Fruit fly (Drosophila melanogaster) whole organism, embryonic: Measurements from ENCODE around the gene Prat2.

Experiments used
- Asciz ChIP-seq: fragments of 200-800 bp; sonication (Bioruptor generic); optimal IDR thresholded peaks from 2 replicates; lab custom pipeline; 2017; ENCODE audit warnings: missing biosample characterization, mild to moderate bottlenecking, missing genetic modification characterization, missing genetic modification reagents
- B-H2 ChIP-seq: fragments of 200-800 bp; sonication (Bioruptor generic); optimal IDR thresholded peaks from 2 replicates; lab custom pipeline; 2018; ENCODE audit warnings: missing biosample characterization, mild to moderate bottlenecking, missing genetic modification characterization
- Bdp1 ChIP-seq: fragments of 200-800 bp; sonication (Bioruptor generic); optimal IDR thresholded peaks from 3 replicates; lab custom pipeline; 2016; ENCODE audit warnings: missing biosample characterization, missing genetic modification characterization
- Bgb ChIP-seq: fragments of 200-800 bp; sonication (Bioruptor generic); IDR thresholded peaks from 2 replicates; pipeline ENCODE4 v1.3.6; 2022; ENCODE audit warnings: missing biosample characterization, missing genetic modification characterization; ENCODE audit not compliant: partially characterized antibody
- Blimp-1 ChIP-seq: fragments of 200-800 bp; sonication (Bioruptor generic); optimal IDR thresholded peaks from 3 replicates; lab custom pipeline; 2018; ENCODE audit warnings: missing biosample characterization, missing genetic modification characterization, mild to moderate bottlenecking, moderate library complexity, missing genetic modification reagents
- CG10979 ChIP-seq: fragments of 200-800 bp; sonication (Bioruptor generic); optimal IDR thresholded peaks from 2 replicates; lab custom pipeline; 2018; ENCODE audit warnings: missing biosample characterization, mild to moderate bottlenecking, missing genetic modification characterization, moderate library complexity
- CG12391 ChIP-seq: fragments of 200-800 bp; sonication (Bioruptor generic); optimal IDR thresholded peaks from 3 replicates; lab custom pipeline; 2018; ENCODE audit warnings: missing biosample characterization, mild to moderate bottlenecking, missing genetic modification characterization, moderate library complexity
- CG12769 ChIP-seq: fragments of 200-800 bp; sonication (Bioruptor generic); optimal IDR thresholded peaks from 2 replicates; lab custom pipeline; 2019; ENCODE audit warnings: missing biosample characterization, mild to moderate bottlenecking, missing genetic modification characterization, moderate library complexity
- CG14050 ChIP-seq: fragments of 200-800 bp; sonication (Bioruptor generic); IDR thresholded peaks from 3 replicates; pipeline ENCODE4 v1.3.6; 2022; ENCODE audit warnings: missing biosample characterization, missing genetic modification characterization
- CG15269 ChIP-seq: fragments of 200-800 bp; sonication (Bioruptor generic); optimal IDR thresholded peaks from 2 replicates; lab custom pipeline; 2018; ENCODE audit warnings: missing biosample characterization, mild to moderate bottlenecking, missing genetic modification characterization, moderate library complexity
- CG1602 ChIP-seq: fragments of 200-800 bp; sonication (Bioruptor generic); optimal IDR thresholded peaks from 3 replicates; lab custom pipeline; 2016; ENCODE audit warnings: missing biosample characterization, missing genetic modification characterization
- CG17912 ChIP-seq: fragments of 200-800 bp; sonication (Bioruptor generic); optimal IDR thresholded peaks from 2 replicates; lab custom pipeline; 2018; ENCODE audit warnings: missing biosample characterization, mild to moderate bottlenecking, missing genetic modification characterization
- CG18764 ChIP-seq: fragments of 200-800 bp; sonication (Bioruptor generic); optimal IDR thresholded peaks from 3 replicates; lab custom pipeline; 2016; ENCODE audit warnings: missing biosample characterization, missing genetic modification characterization
- CG3065 ChIP-seq: fragments of 200-800 bp; sonication (Bioruptor generic); optimal IDR thresholded peaks from 2 replicates; lab custom pipeline; 2016; ENCODE audit warnings: missing biosample characterization, missing genetic modification characterization
- CG3407 ChIP-seq: fragments of 200-800 bp; sonication (Bioruptor generic); optimal IDR thresholded peaks from 2 replicates; lab custom pipeline; 2018; ENCODE audit warnings: missing biosample characterization, mild to moderate bottlenecking, missing genetic modification characterization
- CG34422 ChIP-seq: fragments of 200-800 bp; sonication (Bioruptor generic); IDR thresholded peaks from 3 replicates; pipeline ENCODE4 v1.3.6; 2022; ENCODE audit warnings: missing biosample characterization, missing genetic modification characterization
- CG3726 ChIP-seq: fragments of 200-800 bp; sonication (Bioruptor generic); IDR thresholded peaks from 3 replicates; pipeline ENCODE4, ENCODE4 v1.3.6; 2022; ENCODE audit warnings: missing biosample characterization, missing genetic modification characterization
- CG3995 ChIP-seq: fragments of 200-800 bp; sonication (Bioruptor generic); optimal IDR thresholded peaks from 3 replicates; lab custom pipeline; 2016; ENCODE audit warnings: missing biosample characterization, missing genetic modification characterization
- CG6813 ChIP-seq: fragments of 200-800 bp; sonication (Bioruptor generic); optimal IDR thresholded peaks from 2 replicates; lab custom pipeline; 2017; ENCODE audit warnings: missing biosample characterization, missing genetic modification characterization, mild to moderate bottlenecking, moderate library complexity, missing genetic modification reagents
- CG7928 ChIP-seq: fragments of 200-800 bp; sonication (Bioruptor generic); optimal IDR thresholded peaks from 2 replicates; lab custom pipeline; 2017; ENCODE audit warnings: missing biosample characterization, mild to moderate bottlenecking, missing genetic modification characterization
- CG8765 ChIP-seq: fragments of 200-800 bp; sonication (Bioruptor generic); IDR thresholded peaks from 2 replicates; pipeline ENCODE4 v1.3.6; 2022; ENCODE audit warnings: missing biosample characterization, missing genetic modification characterization
- CG8924 ChIP-seq: fragments of 200-800 bp; optimal IDR thresholded peaks from 3 replicates; lab custom pipeline; 2019; ENCODE audit warnings: missing biosample characterization, mild to moderate bottlenecking, missing genetic modification characterization, moderate library complexity
- D19B ChIP-seq: fragments of 200-800 bp; sonication (Bioruptor generic); optimal IDR thresholded peaks from 2 replicates; lab custom pipeline; 2017; ENCODE audit warnings: missing biosample characterization, mild to moderate bottlenecking, missing genetic modification characterization
- Dad ChIP-seq: fragments of 200-800 bp; sonication (Bioruptor generic); optimal IDR thresholded peaks from 3 replicates; lab custom pipeline; 2016; ENCODE audit warnings: missing biosample characterization, missing genetic modification characterization
- GATAe ChIP-seq: fragments of 200-800 bp; sonication (Bioruptor generic); conservative IDR thresholded peaks from 2 replicates; pipeline ENCODE4 v1.3.6; 2022; ENCODE audit warnings: missing biosample characterization, missing genetic modification characterization
- HLH3B ChIP-seq: fragments of 200-800 bp; sonication (Bioruptor generic); IDR thresholded peaks from 2 replicates; pipeline ENCODE4 v1.3.6; 2022; ENCODE audit warnings: missing biosample characterization, missing genetic modification characterization
- HLH54F ChIP-seq: fragments of 200-800 bp; sonication (Bioruptor generic); optimal IDR thresholded peaks from 3 replicates; lab custom pipeline; 2016; ENCODE audit warnings: missing biosample characterization, missing genetic modification characterization
- Hr51 ChIP-seq, 2 experiments: fragments of 200-800 bp; sonication (Bioruptor generic); optimal IDR thresholded peaks; 2 replicates in 1 of 2; 3 replicates in 1 of 2; lab custom pipeline; 2016 to 2018; ENCODE audit warnings: missing biosample characterization in 2 of 2, missing genetic modification characterization in 2 of 2, mild to moderate bottlenecking in 1 of 2, moderate library complexity in 1 of 2
- Lpt ChIP-seq: fragments of >200 bp; optimal IDR thresholded peaks from 2 replicates; lab custom pipeline; 2018; ENCODE audit warnings: missing biosample characterization, missing genetic modification characterization
- Ravus ChIP-seq: fragments of 200-800 bp; sonication (Bioruptor generic); IDR thresholded peaks from 2 replicates; pipeline ENCODE4 v1.3.6; 2022; ENCODE audit warnings: missing biosample characterization, missing genetic modification characterization
- bcd ChIP-seq: fragments of 200-800 bp; sonication (Bioruptor generic); optimal IDR thresholded peaks from 2 replicates; lab custom pipeline; 2017; ENCODE audit warnings: missing biosample characterization, mild to moderate bottlenecking, missing genetic modification characterization
- bowl ChIP-seq: fragments of 200-800 bp; sonication (Bioruptor generic); IDR thresholded peaks from 2 replicates; pipeline ENCODE4 v1.3.6; 2022; ENCODE audit warnings: missing biosample characterization, missing genetic modification characterization
- cato ChIP-seq: fragments of 200-800 bp; sonication (Bioruptor generic); optimal IDR thresholded peaks from 2 replicates; lab custom pipeline; 2016; ENCODE audit warnings: missing biosample characterization, missing genetic modification characterization, borderline replicate concordance
- chn ChIP-seq: fragments of 200-800 bp; sonication (Bioruptor generic); optimal IDR thresholded peaks from 2 replicates; lab custom pipeline; 2016; ENCODE audit warnings: missing biosample characterization, missing genetic modification characterization
- crol ChIP-seq: fragments of 200-800 bp; sonication (Bioruptor generic); IDR thresholded peaks from 2 replicates; pipeline ENCODE4 v1.3.6; 2022; ENCODE audit warnings: missing biosample characterization, missing genetic modification characterization
- ems ChIP-seq: fragments of 200-800 bp; sonication (Bioruptor generic); optimal IDR thresholded peaks from 3 replicates; lab custom pipeline; 2016; ENCODE audit warnings: missing biosample characterization, missing genetic modification characterization
- exex ChIP-seq: fragments of 200-800 bp; sonication (Bioruptor generic); optimal IDR thresholded peaks from 4 replicates; lab custom pipeline; 2018; ENCODE audit warnings: missing biosample characterization, mild to moderate bottlenecking, missing genetic modification characterization, moderate library complexity
- hb ChIP-seq: fragments of 200-800 bp; sonication (Bioruptor generic); IDR thresholded peaks from 3 replicates; pipeline ENCODE4 v1.3.6; 2022; ENCODE audit warnings: missing biosample characterization, missing genetic modification characterization; ENCODE audit not compliant: partially characterized antibody
- hth ChIP-seq: fragments of >200 bp; optimal IDR thresholded peaks from 2 replicates; lab custom pipeline; 2017; ENCODE audit warnings: inconsistent platforms
- kay ChIP-seq: fragments of 200-800 bp; sonication (Bioruptor generic); optimal IDR thresholded peaks from 2 replicates; lab custom pipeline; 2016; ENCODE audit warnings: missing biosample characterization, missing genetic modification characterization
- pan ChIP-seq, 4 experiments: fragments of >200 bp in 3 of 4; fragments of 200-800 bp in 1 of 4; sonication (Bioruptor generic) in 1 of 4; optimal IDR thresholded peaks in 3 of 4; IDR thresholded peaks in 1 of 4; 2 replicates each; pipeline versions ENCODE4 v1.3.6 to Lab custom; 2017 to 2022; ENCODE audit warnings: missing biosample characterization in 2 of 4, missing genetic modification characterization in 2 of 4, mixed read lengths in 1 of 4
- phol ChIP-seq: fragments of 200-800 bp; sonication (Bioruptor generic); optimal IDR thresholded peaks from 3 replicates; lab custom pipeline; 2018; ENCODE audit warnings: missing biosample characterization, mild to moderate bottlenecking, missing genetic modification characterization, moderate library complexity
- pnt ChIP-seq: fragments of 200-800 bp; sonication (Bioruptor generic); optimal IDR thresholded peaks from 3 replicates; lab custom pipeline; 2016; ENCODE audit warnings: missing biosample characterization, missing genetic modification characterization
- psq ChIP-seq: fragments of 200-800 bp; sonication (Bioruptor generic); optimal IDR thresholded peaks from 2 replicates; lab custom pipeline; 2017; ENCODE audit warnings: missing biosample characterization, missing genetic modification characterization
- row ChIP-seq: fragments of 200-800 bp; sonication (Bioruptor generic); IDR thresholded peaks from 3 replicates; pipeline ENCODE4 v1.3.6; 2022; ENCODE audit warnings: missing biosample characterization, missing genetic modification characterization
- slbo ChIP-seq: fragments of 200-800 bp; sonication (Bioruptor generic); IDR thresholded peaks from 2 replicates; pipeline ENCODE4 v1.3.6; 2022; ENCODE audit warnings: missing biosample characterization, missing genetic modification characterization
- vfl ChIP-seq: fragments of 200-800 bp; sonication (Bioruptor generic); optimal IDR thresholded peaks from 2 replicates; lab custom pipeline; 2016; ENCODE audit warnings: missing biosample characterization, missing genetic modification characterization
- vvl ChIP-seq: fragments of 200-800 bp; sonication (Bioruptor generic); IDR thresholded peaks from 2 replicates; pipeline ENCODE4 v1.3.6; 2022; ENCODE audit warnings: missing biosample characterization, missing genetic modification characterization

Gene Prat2

dm6 chr3L:6955254-6956229 lies 40.9 kb upstream of the Prat2 start, which contains the start of the genes CG10077 and CG9948:
TSS of gene CG10077 (minus strand) at chr3L:6955904.
TSS of gene CG9948 (plus strand) at chr3L:6955991.
- TF ChIP-seq row (GFP tag; lab: Robert Waterston, UW) (peak; percentile 99), CG18764 (peak; percentile 64), HLH3B (peak; percentile 91), vfl (GFP tag; lab: Kevin White, UChicago) (peak; percentile 66), B-H2 (GFP tag; lab: Kevin White, UChicago) (peak; percentile 92), Bdp1 (GFP tag; lab: Kevin White, UChicago) (peak; percentile 38), CG3726 (GFP tag; lab: Robert Waterston, UW) (peak; percentile 60; the same call in 1 of the 3 replicates), Blimp-1 (GFP tag; lab: Kevin White, UChicago) (peak; percentile 85), Dad (peak; percentile 40), psq (GFP tag; lab: Kevin White, UChicago) (peak; percentile 8), CG14050 (GFP tag; lab: Robert Waterston, UW) (peak; percentile 88), pan (optimal IDR thresholded peaks at IDR 0.05; lab: Kevin White, UChicago) (no peak), pan (GFP tag; optimal IDR thresholded peaks at IDR 0.05 in 1 of 2, IDR thresholded peaks at IDR 0.05 in 1 of 2) (peak in 1 of 2 experiments; percentile 94), crol (GFP tag; lab: Robert Waterston, UW) (no peak), Ravus (peak; percentile 80), Hr51 (GFP tag; optimal IDR thresholded peaks at IDR 0.05; lab: Kevin White, UChicago) (peak; percentile 55 to 90), vvl (GFP tag; lab: Robert Waterston, UW) (peak; percentile 96), CG1602 (GFP tag; lab: Kevin White, UChicago) (peak; percentile 90), bcd (peak; percentile 85), HLH54F (GFP tag; lab: Kevin White, UChicago) (peak; percentile 51), D19B (GFP tag; lab: Kevin White, UChicago) (peak; percentile 78), CG34422 (peak; percentile 94), CG3407 (GFP tag; lab: Kevin White, UChicago) (peak; percentile 78), ems (GFP tag; lab: Kevin White, UChicago) (peak; percentile 67), CG12391 (tag; lab: Kevin White, UChicago) (peak; percentile 93), bowl (GFP tag; lab: Robert Waterston, UW) (peak; percentile 76; the same call in 1 of the 2 replicates), CG10979 (tag; lab: Kevin White, UChicago) (peak; percentile 89), hb (GFP tag; lab: Robert Waterston, UW) (peak; percentile 78; the same call in 2 of the 3 replicates), CG6813 (GFP tag; lab: Kevin White, UChicago) (peak; percentile 75), CG17912 (GFP tag; lab: Kevin White, UChicago) (peak; percentile 81), slbo (GFP tag; lab: Robert Waterston, UW) (peak; percentile 95), Asciz (GFP tag; lab: Kevin White, UChicago) (no peak), Bgb (GFP tag; lab: Robert Waterston, UW) (peak; percentile 80), GATAe (GFP tag; lab: Robert Waterston, UW) (no peak), CG3065 (GFP tag; lab: Kevin White, UChicago) (peak; percentile 63), Lpt (GFP tag; lab: Kevin White, UChicago) (no peak), exex (tag; lab: Kevin White, UChicago) (no peak), CG8765 (GFP tag; lab: Robert Waterston, UW) (peak; percentile 79), CG12769 (tag; lab: Kevin White, UChicago) (peak; percentile 94), kay (peak; percentile 47), pnt (GFP tag; lab: Kevin White, UChicago) (peak; percentile 36), cato (GFP tag; lab: Kevin White, UChicago) (peak; percentile 79), hth (lab: Kevin White, UChicago) (no peak), CG3995 (peak; percentile 38), CG15269 (tag; lab: Kevin White, UChicago) (peak; percentile 93), CG7928 (GFP tag; lab: Kevin White, UChicago) (peak; percentile 37), phol (tag; lab: Kevin White, UChicago) (peak; percentile 94), CG8924 (peak; percentile 90), chn (GFP tag; lab: Kevin White, UChicago) (peak; percentile 78)
